Fruit fly (Drosophila melanogaster) whole organism, wandering third instar larva: ENCODE data around the gene CG3793.

Source experiments
- Abd-B ChIP-seq: fragments of >200 bp; optimal IDR thresholded peaks from 2 replicates; lab custom pipeline; 2017; ENCODE audit warnings: missing biosample characterization, missing genetic modification characterization
- CG32264 ChIP-seq: fragments of 200-800 bp; sonication (Bioruptor generic); optimal IDR thresholded peaks from 2 replicates; lab custom pipeline; 2016; ENCODE audit warnings: missing biosample characterization, missing genetic modification characterization
- CG9705 ChIP-seq: fragments of 200-800 bp; sonication (Bioruptor generic); optimal IDR thresholded peaks from 2 replicates; lab custom pipeline; 2018; ENCODE audit warnings: missing biosample characterization, mild to moderate bottlenecking, missing genetic modification characterization
- CrebA ChIP-seq: fragments of 200-800 bp; sonication (Bioruptor generic); optimal IDR thresholded peaks from 2 replicates; lab custom pipeline; 2016; ENCODE audit warnings: missing biosample characterization, mild to moderate bottlenecking, missing genetic modification characterization, borderline replicate concordance
- Dfd ChIP-seq: fragments of >200 bp; optimal IDR thresholded peaks from 2 replicates; lab custom pipeline; 2017; ENCODE audit warnings: missing biosample characterization, missing genetic modification characterization
- Dif ChIP-seq: fragments of 200-275, 200-300 bp; sonication (Bioruptor generic); optimal IDR thresholded peaks from 2 replicates; lab custom pipeline; 2018; ENCODE audit warnings: missing biosample characterization, missing genetic modification characterization; ENCODE audit not compliant: partially characterized antibody
- GATAd ChIP-seq: sonication (Bioruptor generic); optimal IDR thresholded peaks from 2 replicates; lab custom pipeline; 2016; ENCODE audit warnings: missing biosample characterization, missing genetic modification characterization
- HLH106 ChIP-seq: fragments of 200-800 bp; optimal IDR thresholded peaks from 3 replicates; lab custom pipeline; 2019; ENCODE audit warnings: missing biosample characterization, mild to moderate bottlenecking, missing genetic modification characterization, moderate library complexity
- Hnf4 ChIP-seq: fragments of 200-800 bp; sonication (Bioruptor generic); optimal IDR thresholded peaks from 2 replicates; lab custom pipeline; 2016; ENCODE audit warnings: missing biosample characterization, mild to moderate bottlenecking, missing genetic modification characterization
- Hr78 ChIP-seq: fragments of >200 bp; optimal IDR thresholded peaks from 2 replicates; lab custom pipeline; 2017; ENCODE audit warnings: missing biosample characterization, missing genetic modification characterization
- Hr83 ChIP-seq: fragments of 200-300 bp; sonication (Bioruptor generic); optimal IDR thresholded peaks from 2 replicates; lab custom pipeline; 2016; ENCODE audit warnings: missing biosample characterization, mild to moderate bottlenecking, missing genetic modification characterization, moderate library complexity; ENCODE audit not compliant: poor library complexity, severe bottlenecking
- Jra ChIP-seq: sonication (Bioruptor generic); optimal IDR thresholded peaks from 2 replicates; lab custom pipeline; 2016; ENCODE audit warnings: missing biosample characterization, missing genetic modification characterization
- Mio ChIP-seq: sonication (Bioruptor generic); optimal IDR thresholded peaks from 2 replicates; lab custom pipeline; 2016; ENCODE audit warnings: missing biosample characterization, missing genetic modification characterization
- Myc ChIP-seq: fragments of >200 bp; optimal IDR thresholded peaks from 2 replicates; lab custom pipeline; 2017
- N ChIP-seq: fragments of >200 bp; optimal IDR thresholded peaks from 2 replicates; lab custom pipeline; 2018; ENCODE audit warnings: missing biosample characterization, missing external identifiers, missing genetic modification characterization
- OdsH ChIP-seq: fragments of 200-800 bp; sonication (Bioruptor generic); optimal IDR thresholded peaks from 2 replicates; lab custom pipeline; 2016; ENCODE audit warnings: missing biosample characterization, mild to moderate bottlenecking, missing genetic modification characterization
- Rel ChIP-seq, 2 experiments: fragments of 200-800 bp; sonication (Bioruptor generic) in 1 of 2; optimal IDR thresholded peaks; 2 replicates in 1 of 2; 3 replicates in 1 of 2; lab custom pipeline; 2016 to 2019; ENCODE audit warnings: mild to moderate bottlenecking in 2 of 2, missing biosample characterization in 2 of 2, missing genetic modification characterization in 2 of 2, moderate library complexity in 1 of 2
- Sp1 ChIP-seq: fragments of 200-800 bp; sonication (Bioruptor generic); optimal IDR thresholded peaks from 3 replicates; lab custom pipeline; 2019; ENCODE audit warnings: missing biosample characterization, mild to moderate bottlenecking, missing genetic modification characterization, moderate library complexity
- Vsx2 ChIP-seq: fragments of 200-300, 225-300 bp; sonication (Bioruptor generic); optimal IDR thresholded peaks from 2 replicates; lab custom pipeline; 2018; ENCODE audit warnings: missing biosample characterization, missing genetic modification characterization; ENCODE audit not compliant: partially characterized antibody
- br ChIP-seq: fragments of 200-800 bp; sonication (Bioruptor generic); optimal IDR thresholded peaks from 2 replicates; lab custom pipeline; 2016; ENCODE audit warnings: missing biosample characterization, missing genetic modification characterization
- brk ChIP-seq: fragments of 200-800 bp; sonication (Bioruptor generic); optimal IDR thresholded peaks from 2 replicates; lab custom pipeline; 2016; ENCODE audit warnings: missing biosample characterization, mild to moderate bottlenecking, missing genetic modification characterization
- dl ChIP-seq, 2 experiments: fragments of 175-275, 200-275 bp in 1 of 2; fragments of 200-275 bp in 1 of 2; sonication (Bioruptor generic); optimal IDR thresholded peaks; lab custom pipeline; 2018; ENCODE audit warnings: mild to moderate bottlenecking in 2 of 2, missing biosample characterization in 2 of 2, missing genetic modification characterization in 2 of 2, moderate library complexity in 2 of 2; ENCODE audit not compliant: partially characterized antibody in 2 of 2, insufficient read depth in 1 of 2
- dmrt93B ChIP-seq: fragments of 200-800 bp; sonication (Bioruptor generic); optimal IDR thresholded peaks from 2 replicates; lab custom pipeline; 2018; ENCODE audit warnings: missing biosample characterization, mild to moderate bottlenecking, missing genetic modification characterization
- dsf ChIP-seq: sonication (Bioruptor generic); optimal IDR thresholded peaks from 2 replicates; lab custom pipeline; 2016; ENCODE audit warnings: missing biosample characterization, missing genetic modification characterization, borderline replicate concordance
- ey ChIP-seq: fragments of 200-800 bp; sonication (Bioruptor generic); optimal IDR thresholded peaks from 2 replicates; lab custom pipeline; 2016; ENCODE audit warnings: missing biosample characterization, missing genetic modification characterization
- foxo ChIP-seq, 2 experiments: fragments of 200-800 bp; sonication (Bioruptor generic); optimal IDR thresholded peaks; 2 replicates in 1 of 2; 3 replicates in 1 of 2; lab custom pipeline; 2016 to 2017; ENCODE audit warnings: missing biosample characterization in 2 of 2, missing genetic modification characterization in 2 of 2
- fru ChIP-seq: fragments of 200-800 bp; sonication (Bioruptor generic); optimal IDR thresholded peaks from 3 replicates; lab custom pipeline; 2016; ENCODE audit warnings: missing biosample characterization, mild to moderate bottlenecking, missing genetic modification characterization
- h ChIP-seq: fragments of 200-800 bp; sonication (Bioruptor generic); optimal IDR thresholded peaks from 3 replicates; lab custom pipeline; 2016; ENCODE audit warnings: missing biosample characterization, mild to moderate bottlenecking, missing genetic modification characterization
- jim ChIP-seq: fragments of 175-275, 200-325 bp; sonication (Bioruptor generic); optimal IDR thresholded peaks from 2 replicates; lab custom pipeline; 2016; ENCODE audit warnings: missing biosample characterization, mild to moderate bottlenecking, missing genetic modification characterization
- lola ChIP-seq: fragments of >200 bp; optimal IDR thresholded peaks from 2 replicates; lab custom pipeline; 2017; ENCODE audit warnings: missing biosample characterization, missing genetic modification characterization
- pan ChIP-seq: fragments of >200 bp; optimal IDR thresholded peaks from 2 replicates; lab custom pipeline; 2017
- psq ChIP-seq: fragments of 200-800 bp; sonication (Bioruptor generic); optimal IDR thresholded peaks from 3 replicates; lab custom pipeline; 2017; ENCODE audit warnings: missing biosample characterization, mild to moderate bottlenecking, missing genetic modification characterization, moderate library complexity
- rgr ChIP-seq: fragments of 200-800 bp; sonication (Bioruptor generic); optimal IDR thresholded peaks from 3 replicates; lab custom pipeline; 2016; ENCODE audit warnings: missing biosample characterization, mild to moderate bottlenecking, missing genetic modification characterization
- sage ChIP-seq: fragments of 200-800 bp; sonication (Bioruptor generic); optimal IDR thresholded peaks from 2 replicates; lab custom pipeline; 2016; ENCODE audit warnings: missing biosample characterization, mild to moderate bottlenecking, missing genetic modification characterization
- sv ChIP-seq: fragments of 200-800 bp; sonication (Bioruptor generic); optimal IDR thresholded peaks from 3 replicates; lab custom pipeline; 2016; ENCODE audit warnings: missing biosample characterization, missing genetic modification characterization
- tai ChIP-seq: sonication (Bioruptor generic); optimal IDR thresholded peaks from 2 replicates; lab custom pipeline; 2016; ENCODE audit warnings: missing biosample characterization, missing genetic modification characterization
- usp ChIP-seq: fragments of >200 bp; optimal IDR thresholded peaks from 2 replicates; lab custom pipeline; 2017; ENCODE audit warnings: missing biosample characterization, missing genetic modification characterization
- woc ChIP-seq: sonication (Bioruptor generic); optimal IDR thresholded peaks from 2 replicates; lab custom pipeline; 2016; ENCODE audit warnings: missing biosample characterization, mild to moderate bottlenecking, missing genetic modification characterization

The CG3793 gene

DNA sequence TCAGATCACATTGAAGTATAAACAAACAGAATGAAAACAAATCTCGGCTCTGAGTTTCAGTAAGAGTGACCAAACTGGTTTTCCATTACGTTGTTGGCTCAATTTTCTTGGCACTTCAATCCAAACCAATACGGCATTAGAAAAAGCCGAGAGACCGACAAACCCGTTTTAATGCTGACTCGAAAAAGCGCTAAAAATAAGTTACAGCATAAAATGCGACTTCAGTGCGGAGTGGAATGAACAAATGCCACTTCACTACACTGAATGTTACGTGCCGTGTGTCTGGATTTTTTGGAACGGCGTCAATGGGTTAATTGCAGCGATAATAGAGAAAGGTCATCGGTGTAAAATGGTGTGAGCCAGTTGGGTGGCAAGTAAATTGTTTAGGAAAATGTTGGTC, 3.4 kb upstream of the CG3793 start:
- TF ChIP-seq Vsx2 (no peak), fru (GFP tag; lab: Kevin White, UChicago) (no peak), woc (GFP tag; lab: Kevin White, UChicago) (no peak), Hnf4 (no peak)

DNA sequence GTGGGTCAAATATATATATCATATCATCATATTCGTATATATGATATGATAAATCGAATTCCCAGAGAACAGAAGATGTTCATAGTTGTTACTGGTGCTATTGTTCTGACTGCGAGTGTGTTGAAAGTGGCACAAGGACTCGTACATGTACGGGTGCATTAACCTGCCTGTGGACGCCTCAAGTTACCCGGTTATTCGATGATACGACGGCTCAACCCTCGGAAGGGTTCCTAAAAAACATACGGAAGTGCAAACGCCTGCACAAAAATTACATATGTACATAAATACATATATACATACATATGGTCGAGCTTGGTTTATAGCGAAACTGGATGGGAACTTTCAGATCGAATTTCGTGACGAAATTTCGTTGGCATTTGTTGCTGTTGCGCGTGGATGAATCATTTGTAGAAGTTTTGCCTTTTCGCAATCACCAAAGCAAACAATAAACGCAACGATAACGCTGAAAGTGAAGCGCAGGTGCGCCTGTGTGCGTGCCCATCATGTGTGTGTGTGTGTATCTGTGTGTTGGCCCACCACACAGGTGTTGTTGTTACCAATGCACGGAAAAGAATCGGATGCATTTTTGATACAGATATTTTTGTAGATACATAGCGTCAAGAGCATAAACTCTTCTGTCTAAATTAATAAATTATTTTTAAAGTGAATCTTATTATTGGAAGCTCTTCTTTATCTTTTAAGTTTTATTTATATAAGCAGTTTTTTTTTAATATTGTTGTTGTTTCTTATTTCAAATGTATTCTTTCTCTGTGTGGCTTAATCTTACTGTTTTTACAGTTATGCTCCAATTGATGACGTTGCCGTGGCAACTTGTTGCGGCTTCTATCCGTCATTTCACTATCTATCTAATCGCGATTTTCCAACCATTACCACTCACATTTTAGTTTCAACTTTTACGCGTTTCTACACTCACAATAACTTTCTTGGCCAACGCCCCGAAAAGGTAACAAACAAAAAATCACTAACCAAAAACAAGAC, 2.3 kb upstream of the CG3793 start:
- no peak for TF ChIP-seq pan (lab: Kevin White, UChicago)
- TF ChIP-seq h: peak; percentile 90
- TF ChIP-seq CG9705: peak; percentile 33
- peak; percentile 88 for TF ChIP-seq HLH106 (tag; lab: Kevin White, UChicago)
- TF ChIP-seq psq (GFP tag; lab: Kevin White, UChicago): peak; percentile 85
- TF ChIP-seq OdsH (GFP tag; lab: Kevin White, UChicago): peak; percentile 80
- TF ChIP-seq tai (GFP tag; lab: Kevin White, UChicago): no peak
- no peak for TF ChIP-seq CrebA (GFP tag; lab: Kevin White, UChicago)
- TF ChIP-seq Hr78: no peak
- TF ChIP-seq Dif (GFP tag; lab: Kevin White, UChicago): no peak
- TF ChIP-seq Sp1 (GFP tag; lab: Kevin White, UChicago): peak; percentile 88
- peak; percentile 85 for TF ChIP-seq rgr (GFP tag; lab: Kevin White, UChicago)
- TF ChIP-seq dsf: peak; percentile 43
- no peak for TF ChIP-seq Mio (GFP tag; lab: Kevin White, UChicago)
- no peak for TF ChIP-seq Dfd (GFP tag; lab: Kevin White, UChicago)
- TF ChIP-seq usp (GFP tag; lab: Kevin White, UChicago): no peak
- no peak for TF ChIP-seq Rel (GFP tag; optimal IDR thresholded peaks at IDR 0.05; lab: Kevin White, UChicago)
- TF ChIP-seq Rel (tag; optimal IDR thresholded peaks at IDR 0.05; lab: Kevin White, UChicago): peak; percentile 1
- peak; percentile 5 for TF ChIP-seq Hnf4
- TF ChIP-seq Jra (GFP tag; lab: Kevin White, UChicago): peak; percentile 62
- TF ChIP-seq Abd-B: no peak
- TF ChIP-seq foxo (GFP tag; optimal IDR thresholded peaks at IDR 0.05; lab: Kevin White, UChicago): peak in 1 of 2 experiments; percentile 83
- TF ChIP-seq ey (GFP tag; lab: Kevin White, UChicago): peak; percentile 74
- no peak for TF ChIP-seq jim
- TF ChIP-seq sage (GFP tag; lab: Kevin White, UChicago): peak; percentile 66
- TF ChIP-seq brk (GFP tag; lab: Kevin White, UChicago): no peak
- no peak for TF ChIP-seq Vsx2
- TF ChIP-seq Hr83 (GFP tag; lab: Kevin White, UChicago): peak; percentile 66
- peak; percentile 50 for TF ChIP-seq CG32264 (GFP tag; lab: Kevin White, UChicago)
- no peak for TF ChIP-seq dl (GFP tag; optimal IDR thresholded peaks at IDR 0.05; lab: Kevin White, UChicago; ENCODE audit: insufficient read depth in 1 of 2, partially characterized antibody in 2 of 2)
- TF ChIP-seq Myc: no peak
- TF ChIP-seq lola (GFP tag; lab: Kevin White, UChicago): no peak
- no peak for TF ChIP-seq sv
- TF ChIP-seq fru (GFP tag; lab: Kevin White, UChicago): peak; percentile 67
- no peak for TF ChIP-seq GATAd (GFP tag; lab: Kevin White, UChicago)
- peak; percentile 78 for TF ChIP-seq dmrt93B
- TF ChIP-seq woc (GFP tag; lab: Kevin White, UChicago): peak; percentile 79
- peak; percentile 41 for TF ChIP-seq N
- peak; percentile 79 for TF ChIP-seq br
